Fruit fly (Drosophila melanogaster): ENCODE results near the gene Pi3K68D.

DNA sequence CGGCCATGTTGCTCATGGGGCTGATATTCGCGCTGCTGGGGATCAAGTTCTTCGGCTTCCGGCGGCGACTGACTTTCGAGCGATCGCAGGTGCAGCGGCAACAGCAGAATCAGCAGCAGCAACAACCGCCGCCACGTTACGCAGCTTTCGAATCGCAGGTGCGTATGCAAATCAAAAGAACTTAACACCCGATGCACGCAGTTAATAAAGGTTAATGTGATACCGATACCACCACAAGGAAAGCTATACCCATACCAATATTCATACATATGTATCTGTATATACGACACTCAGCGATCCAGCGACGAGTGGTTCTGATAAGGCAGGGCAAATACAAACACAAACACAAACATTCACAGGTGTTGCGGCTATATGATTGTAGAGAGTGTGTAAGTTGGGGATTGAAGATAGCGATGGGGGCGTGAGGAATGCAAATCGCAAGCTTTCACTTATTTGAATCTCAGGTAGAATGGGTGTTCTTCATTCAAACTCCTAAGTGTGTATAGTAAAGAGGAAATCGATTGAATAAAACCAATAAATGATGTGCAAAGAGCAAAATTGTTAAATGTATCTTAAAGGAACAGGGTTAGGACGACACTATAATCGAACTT is 12.4 kb downstream of the Pi3K68D start:
- TF ChIP-seq psq (optimal IDR thresholded peaks at IDR 0.05) (no peak), usp (GFP tag; optimal IDR thresholded peaks at IDR 0.05) (no peak), Dll (optimal IDR thresholded peaks at IDR 0.05) (no peak)

All from whole organism.